Worm (Caenorhabditis elegans) whole organism, L2 larva: ENCODE results near the gene ceh-27.
A peak's percentile ranks its signal among the peaks of the same experiment; 100 is the strongest.

Experiments
- C34F6.9 ChIP-seq: fragments of 150-350 bp; optimal IDR thresholded peaks from 2 replicates; lab custom pipeline; 2014; ENCODE audit warnings: missing biosample characterization, missing genetic modification characterization
- F13H6.1 ChIP-seq: sonication (generic microtip); optimal IDR thresholded peaks from 2 replicates; lab custom pipeline; 2016; ENCODE audit warnings: missing genetic modification characterization, missing compliant biosample characterization
- R02D3.7 ChIP-seq: fragments of 150-350 bp; optimal IDR thresholded peaks from 2 replicates; lab custom pipeline; 2014; ENCODE audit warnings: missing biosample characterization, missing genetic modification characterization
- Y55F3AM.14 ChIP-seq: fragments of 200-800 bp; sonication (Bioruptor generic); optimal IDR thresholded peaks from 2 replicates; lab custom pipeline; 2018; ENCODE audit warnings: mild to moderate bottlenecking, missing genetic modification characterization, missing compliant biosample characterization
- ZK546.5 ChIP-seq: sonication (generic microtip); optimal IDR thresholded peaks from 2 replicates; lab custom pipeline; 2017; ENCODE audit warnings: missing biosample characterization, missing genetic modification characterization
- alr-1 ChIP-seq: fragments of 150-350 bp; optimal IDR thresholded peaks from 2 replicates; lab custom pipeline; 2014; ENCODE audit warnings: missing biosample characterization, missing genetic modification characterization
- aly-2 ChIP-seq: fragments of 150-350 bp; optimal IDR thresholded peaks from 2 replicates; lab custom pipeline; 2014; ENCODE audit warnings: missing biosample characterization, missing genetic modification characterization
- ama-1 ChIP-seq: fragments of 150-350 bp; optimal IDR thresholded peaks from 2 replicates; lab custom pipeline; 2018; ENCODE audit warnings: inconsistent platforms
- blmp-1 ChIP-seq: sonication (generic microtip); optimal IDR thresholded peaks from 2 replicates; lab custom pipeline; 2017; ENCODE audit warnings: missing genetic modification characterization, mild to moderate bottlenecking, missing compliant biosample characterization, antibody characterized with exemption, moderate library complexity; ENCODE audit not compliant: insufficient read depth
- ceh-16 ChIP-seq: fragments of 150-350 bp; optimal IDR thresholded peaks from 2 replicates; lab custom pipeline; 2014; ENCODE audit warnings: missing biosample characterization, missing genetic modification characterization
- ceh-82 ChIP-seq: fragments of 150-350 bp; optimal IDR thresholded peaks from 2 replicates; lab custom pipeline; 2014; ENCODE audit warnings: missing biosample characterization, missing genetic modification characterization
- crh-2 ChIP-seq: sonication (generic microtip); optimal IDR thresholded peaks from 2 replicates; lab custom pipeline; 2017; ENCODE audit warnings: missing biosample characterization, missing genetic modification characterization
- dmd-4 ChIP-seq: sonication (generic microtip); optimal IDR thresholded peaks from 2 replicates; lab custom pipeline; 2017; ENCODE audit warnings: missing biosample characterization, missing genetic modification characterization
- egl-27 ChIP-seq: sonication (generic microtip); optimal IDR thresholded peaks from 3 replicates; lab custom pipeline; 2017; ENCODE audit warnings: missing biosample characterization, missing genetic modification reagents, missing genetic modification characterization
- elt-1 ChIP-seq: fragments of 150-350 bp; optimal IDR thresholded peaks from 2 replicates; lab custom pipeline; 2014; ENCODE audit warnings: missing biosample characterization, missing genetic modification characterization
- elt-3 ChIP-seq: sonication (generic microtip); optimal IDR thresholded peaks from 2 replicates; lab custom pipeline; 2017; ENCODE audit warnings: missing biosample characterization, missing genetic modification characterization
- fos-1 ChIP-seq: fragments of 150-350 bp; optimal IDR thresholded peaks from 2 replicates; lab custom pipeline; 2014; ENCODE audit warnings: missing biosample characterization, missing genetic modification characterization
- gmeb-1 ChIP-seq: fragments of 150-350 bp; optimal IDR thresholded peaks from 2 replicates; lab custom pipeline; 2014; ENCODE audit warnings: missing biosample characterization, missing genetic modification characterization
- lin-11 ChIP-seq: fragments of 150-350 bp; sonication (generic microtip); optimal IDR thresholded peaks from 2 replicates; lab custom pipeline; 2014; ENCODE audit warnings: missing biosample characterization, missing genetic modification characterization, inconsistent platforms, mixed read lengths
- lin-13 ChIP-seq: fragments of 150-350 bp; optimal IDR thresholded peaks from 2 replicates; lab custom pipeline; 2014; ENCODE audit warnings: missing biosample characterization, missing genetic modification reagents, missing genetic modification characterization
- lin-39 ChIP-seq: fragments of 150-350 bp; optimal IDR thresholded peaks from 2 replicates; lab custom pipeline; 2014; ENCODE audit warnings: missing biosample characterization, missing genetic modification reagents, missing genetic modification characterization
- lsy-2 ChIP-seq, 2 experiments: fragments of 150-350 bp in 1 of 2; sonication (generic microtip) in 1 of 2; optimal IDR thresholded peaks; 2 replicates each; lab custom pipeline; 2014 to 2017; ENCODE audit warnings: missing biosample characterization in 2 of 2, missing genetic modification characterization in 2 of 2
- mab-5 ChIP-seq: fragments of 150-350 bp; optimal IDR thresholded peaks from 2 replicates; lab custom pipeline; 2014; ENCODE audit warnings: missing biosample characterization, missing genetic modification characterization
- mbf-1 ChIP-seq: sonication (generic microtip); optimal IDR thresholded peaks from 2 replicates; lab custom pipeline; 2017; ENCODE audit warnings: missing biosample characterization, missing genetic modification characterization
- mdl-1 ChIP-seq, 2 experiments: fragments of 150-350 bp in 1 of 2; sonication (generic microtip) in 1 of 2; optimal IDR thresholded peaks; 2 replicates each; lab custom pipeline; 2017; ENCODE audit warnings: missing biosample characterization in 2 of 2, missing genetic modification characterization in 2 of 2
- nhr-10 ChIP-seq: sonication (generic microtip); optimal IDR thresholded peaks from 2 replicates; lab custom pipeline; 2017; ENCODE audit warnings: missing biosample characterization, missing genetic modification characterization
- nhr-11 ChIP-seq: fragments of 150-350 bp; optimal IDR thresholded peaks from 2 replicates; lab custom pipeline; 2014; ENCODE audit warnings: missing biosample characterization, missing genetic modification characterization
- nhr-12 ChIP-seq: fragments of 150-350 bp; optimal IDR thresholded peaks from 2 replicates; lab custom pipeline; 2014; ENCODE audit warnings: missing biosample characterization, missing genetic modification characterization
- nhr-129 ChIP-seq: fragments of 150-350 bp; optimal IDR thresholded peaks from 2 replicates; lab custom pipeline; 2014; ENCODE audit warnings: missing biosample characterization, missing genetic modification characterization
- nhr-21 ChIP-seq: fragments of 150-350 bp; optimal IDR thresholded peaks from 2 replicates; lab custom pipeline; 2014; ENCODE audit warnings: missing biosample characterization, missing genetic modification characterization
- nhr-23 ChIP-seq: fragments of 150-350 bp; optimal IDR thresholded peaks from 2 replicates; lab custom pipeline; 2014; ENCODE audit warnings: missing biosample characterization, missing genetic modification reagents, missing genetic modification characterization
- nhr-237 ChIP-seq: fragments of 150-350 bp; optimal IDR thresholded peaks from 2 replicates; lab custom pipeline; 2014; ENCODE audit warnings: missing biosample characterization, missing genetic modification characterization
- nhr-25 ChIP-seq: fragments of 150-350 bp; sonication (generic microtip); optimal IDR thresholded peaks from 3 replicates; lab custom pipeline; 2014; ENCODE audit warnings: missing biosample characterization, missing genetic modification characterization
- nhr-6 ChIP-seq: fragments of 150-350 bp; optimal IDR thresholded peaks from 2 replicates; lab custom pipeline; 2014; ENCODE audit warnings: missing biosample characterization, missing genetic modification characterization
- nhr-77 ChIP-seq: fragments of 150-350 bp; optimal IDR thresholded peaks from 2 replicates; lab custom pipeline; 2014; ENCODE audit warnings: missing biosample characterization, missing genetic modification characterization
- peb-1 ChIP-seq: fragments of 150-350 bp; optimal IDR thresholded peaks from 2 replicates; lab custom pipeline; 2014; ENCODE audit warnings: missing biosample characterization, missing genetic modification characterization
- sem-4 ChIP-seq: fragments of 150-350 bp; optimal IDR thresholded peaks from 2 replicates; lab custom pipeline; 2014; ENCODE audit warnings: missing biosample characterization, missing genetic modification reagents, missing genetic modification characterization
- skn-1 ChIP-seq: sonication (generic microtip); optimal IDR thresholded peaks from 2 replicates; lab custom pipeline; 2017; ENCODE audit warnings: missing biosample characterization, missing genetic modification characterization
- sma-3 ChIP-seq: sonication (generic microtip); optimal IDR thresholded peaks from 2 replicates; lab custom pipeline; 2016; ENCODE audit warnings: missing genetic modification reagents, missing genetic modification characterization, missing compliant biosample characterization
- sma-9 ChIP-seq, 2 experiments: fragments of 150-350 bp in 1 of 2; sonication (generic microtip) in 1 of 2; optimal IDR thresholded peaks; 2 replicates each; lab custom pipeline; 2014 to 2016; ENCODE audit warnings: missing genetic modification characterization in 2 of 2, mild to moderate bottlenecking in 1 of 2, missing biosample characterization in 1 of 2, missing compliant biosample characterization in 1 of 2, missing genetic modification reagents in 1 of 2, moderate library complexity in 1 of 2
- snpc-4 ChIP-seq: fragments of 150-350 bp; optimal IDR thresholded peaks from 2 replicates; lab custom pipeline; 2014; ENCODE audit warnings: missing biosample characterization, missing genetic modification characterization
- unc-39 ChIP-seq: fragments of 150-350 bp; optimal IDR thresholded peaks from 2 replicates; lab custom pipeline; 2014; ENCODE audit warnings: missing biosample characterization, missing genetic modification characterization
- unc-55 ChIP-seq: fragments of 150-350 bp; sonication (generic microtip); optimal IDR thresholded peaks from 3 replicates; lab custom pipeline; 2014; ENCODE audit warnings: missing biosample characterization, missing genetic modification reagents, missing genetic modification characterization
- unc-62 ChIP-seq: fragments of 150-350 bp; optimal IDR thresholded peaks from 2 replicates; lab custom pipeline; 2014; ENCODE audit warnings: missing biosample characterization, missing genetic modification reagents, missing genetic modification characterization
- zag-1 ChIP-seq: fragments of 150-350 bp; optimal IDR thresholded peaks from 2 replicates; lab custom pipeline; 2014; ENCODE audit warnings: missing biosample characterization, missing genetic modification characterization
- ztf-1 ChIP-seq: fragments of 200-800 bp; sonication (Bioruptor generic); conservative IDR thresholded peaks from 2 replicates; pipeline ENCODE4 v1.3.6; 2022; ENCODE audit warnings: missing genetic modification characterization, missing compliant biosample characterization
- ztf-11 ChIP-seq: sonication (generic microtip); optimal IDR thresholded peaks from 2 replicates; lab custom pipeline; 2017; ENCODE audit warnings: missing biosample characterization, missing genetic modification characterization
- ztf-4 ChIP-seq: fragments of 150-350 bp; optimal IDR thresholded peaks from 2 replicates; lab custom pipeline; 2014; ENCODE audit warnings: missing biosample characterization, missing genetic modification characterization

The ceh-27 gene

DNA sequence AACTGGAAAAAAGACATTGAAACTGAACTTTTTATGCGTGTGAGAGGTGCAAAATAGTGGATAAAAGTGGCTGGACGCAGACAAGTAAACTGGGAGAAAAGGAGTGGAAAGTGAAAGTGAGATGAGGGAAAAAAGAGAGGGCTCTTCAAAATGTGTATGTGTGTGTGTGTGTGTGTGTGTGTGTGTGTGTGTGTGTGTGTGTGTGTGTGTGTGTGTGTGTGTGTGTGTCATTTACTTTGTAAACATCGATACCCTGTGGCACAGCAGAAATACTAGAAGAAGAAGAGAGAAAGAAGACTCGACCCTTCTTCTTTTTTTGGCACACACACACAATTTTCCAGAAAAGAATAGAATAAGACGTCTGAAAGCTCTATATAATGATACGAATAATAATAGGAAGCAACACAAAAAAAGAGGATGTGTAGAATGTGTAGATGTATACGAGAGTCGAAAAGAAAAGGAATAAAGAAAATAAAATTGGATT is 26.2 kb downstream of the ceh-27 start:
- TF ChIP-seq ceh-82 (tag; lab: Kevin White, UChicago) (no peak), Y55F3AM.14 (GFP tag; lab: Kevin White, UChicago) (peak; percentile 69), nhr-21 (tag; lab: Kevin White, UChicago) (no peak), skn-1 (no peak), fos-1 (tag; lab: Kevin White, UChicago) (no peak), mab-5 (tag; lab: Kevin White, UChicago) (peak; percentile 62), ztf-11 (no peak), ceh-16 (tag; lab: Kevin White, UChicago) (no peak), lin-13 (GFP tag; lab: Kevin White, UChicago) (no peak), elt-3 (tag; lab: Kevin White, UChicago) (no peak), sma-9 (GFP tag; optimal IDR thresholded peaks at IDR 0.05; lab: Kevin White, UChicago) (peak; percentile 43), sma-9 (tag; optimal IDR thresholded peaks at IDR 0.05; lab: Kevin White, UChicago) (no peak), nhr-10 (tag; lab: Kevin White, UChicago) (no peak), nhr-6 (tag; lab: Kevin White, UChicago) (peak; percentile 53), zag-1 (tag; lab: Kevin White, UChicago) (peak; percentile 81), lin-11 (no peak), sem-4 (tag; lab: Kevin White, UChicago) (peak; percentile 46), mbf-1 (tag; lab: Kevin White, UChicago) (no peak), alr-1 (no peak), nhr-237 (tag; lab: Kevin White, UChicago) (no peak), mdl-1 (tag; optimal IDR thresholded peaks at IDR 0.05; lab: Kevin White, UChicago) (peak in 1 of 2 experiments; percentile 11), blmp-1 (tag; lab: Kevin White, UChicago) (peak; percentile 58), elt-1 (no peak), ZK546.5 (no peak), gmeb-1 (tag; lab: Kevin White, UChicago) (no peak), nhr-11 (tag; lab: Kevin White, UChicago) (peak; percentile 42), unc-62 (GFP tag; lab: Kevin White, UChicago) (no peak), nhr-23 (tag; lab: Kevin White, UChicago) (no peak), nhr-12 (tag; lab: Kevin White, UChicago) (no peak), nhr-77 (tag; lab: Kevin White, UChicago) (no peak), aly-2 (no peak), unc-55 (GFP tag; lab: Kevin White, UChicago) (peak; percentile 85), unc-39 (no peak), ama-1 (lab: Kevin White, UChicago) (no peak), dmd-4 (tag; lab: Kevin White, UChicago) (no peak), F13H6.1 (tag; lab: Kevin White, UChicago) (peak; percentile 90), R02D3.7 (no peak), snpc-4 (tag; lab: Kevin White, UChicago) (peak; percentile 43), ztf-1 (GFP tag; lab: Robert Waterston, UW) (no peak), sma-3 (GFP tag; lab: Kevin White, UChicago) (no peak), egl-27 (tag; lab: Kevin White, UChicago) (peak; percentile 42), nhr-129 (peak; percentile 80), lsy-2 (tag; optimal IDR thresholded peaks at IDR 0.05; lab: Kevin White, UChicago) (peak; percentile 7 to 54), ztf-4 (peak; percentile 83), C34F6.9 (peak; percentile 69), nhr-25 (tag; lab: Kevin White, UChicago) (no peak), peb-1 (tag; lab: Kevin White, UChicago) (no peak), lin-39 (no peak), crh-2 (tag; lab: Kevin White, UChicago) (peak; percentile 70)
